Worm (Caenorhabditis elegans) whole organism, midembryonic: ENCODE results near the gene mics-1.

ENCODE experiments used
- T22C8.4 ChIP-seq: fragments of 200-800 bp; sonication (Bioruptor generic); IDR thresholded peaks from 2 replicates; pipeline ENCODE4 v1.3.6; 2022; ENCODE audit warnings: missing genetic modification characterization, missing compliant biosample characterization
- cog-1 ChIP-seq: sonication (generic microtip); optimal IDR thresholded peaks from 2 replicates; lab custom pipeline; 2016; ENCODE audit warnings: missing genetic modification characterization, missing compliant biosample characterization
- flt-1 ChIP-seq: fragments of 200-800 bp; sonication (Bioruptor generic); IDR thresholded peaks from 2 replicates; pipeline ENCODE4 v1.3.6; 2022; ENCODE audit warnings: missing genetic modification characterization, missing compliant biosample characterization
- klf-2 ChIP-seq: fragments of 200-800 bp; sonication (Bioruptor generic); conservative IDR thresholded peaks from 2 replicates; pipeline ENCODE4 v1.3.6; 2022; ENCODE audit warnings: missing genetic modification reagents, missing genetic modification characterization, missing compliant biosample characterization
- med-1 ChIP-seq: sonication (generic microtip); optimal IDR thresholded peaks from 2 replicates; lab custom pipeline; 2017; ENCODE audit warnings: missing genetic modification characterization, mild to moderate bottlenecking, missing compliant biosample characterization, antibody characterized with exemption, missing genetic modification reagents; ENCODE audit not compliant: insufficient read depth
- ref-1 ChIP-seq: fragments of 200-800 bp; sonication (Bioruptor generic); conservative IDR thresholded peaks from 2 replicates; pipeline ENCODE4 v1.3.6; 2022; ENCODE audit warnings: missing genetic modification reagents, missing genetic modification characterization, missing compliant biosample characterization
- tab-1 ChIP-seq: fragments of 200-800 bp; sonication (Bioruptor generic); IDR thresholded peaks from 2 replicates; pipeline ENCODE4 v1.3.6; 2022; ENCODE audit warnings: missing genetic modification characterization, missing compliant biosample characterization
- ztf-23 ChIP-seq: fragments of 200-800 bp; sonication (Bioruptor generic); IDR thresholded peaks from 2 replicates; pipeline ENCODE4 v1.3.6; 2022; ENCODE audit warnings: missing genetic modification reagents, missing genetic modification characterization, missing compliant biosample characterization
- ztf-29 ChIP-seq: fragments of 200-800 bp; sonication (Bioruptor generic); IDR thresholded peaks from 2 replicates; pipeline ENCODE4 v1.3.6; 2022; ENCODE audit warnings: missing genetic modification reagents, missing genetic modification characterization, missing compliant biosample characterization

The mics-1 gene

DNA sequence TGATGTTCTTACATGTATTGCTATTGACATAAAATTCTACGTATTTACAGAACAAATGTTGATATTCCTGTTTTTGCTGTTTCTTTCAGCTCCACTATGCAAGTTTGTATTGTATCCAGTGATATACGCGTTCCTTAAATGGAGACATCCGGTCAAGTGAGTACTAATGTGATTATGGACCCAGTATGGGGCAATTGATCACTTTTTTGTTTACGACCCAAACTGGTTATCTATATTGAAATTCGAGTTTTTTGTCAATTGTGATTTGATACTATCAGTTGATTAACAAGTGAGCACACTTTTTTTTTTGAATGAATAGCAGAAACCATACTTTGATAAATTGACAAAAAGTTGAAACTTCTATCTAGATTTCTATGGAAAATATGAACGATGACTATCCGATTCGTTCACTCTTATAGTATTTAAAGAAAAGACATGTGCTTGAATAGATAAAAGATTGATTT, 3.7 kb upstream of the mics-1 start, which contains the start of gene T21C9.6:
T21C9.6 (plus strand) TSS at position 51 of the 464 bp plus-strand sequence.
- TF ChIP-seq ztf-23 (GFP tag; lab: Robert Waterston, UW) (no peak), flt-1 (no peak)

DNA sequence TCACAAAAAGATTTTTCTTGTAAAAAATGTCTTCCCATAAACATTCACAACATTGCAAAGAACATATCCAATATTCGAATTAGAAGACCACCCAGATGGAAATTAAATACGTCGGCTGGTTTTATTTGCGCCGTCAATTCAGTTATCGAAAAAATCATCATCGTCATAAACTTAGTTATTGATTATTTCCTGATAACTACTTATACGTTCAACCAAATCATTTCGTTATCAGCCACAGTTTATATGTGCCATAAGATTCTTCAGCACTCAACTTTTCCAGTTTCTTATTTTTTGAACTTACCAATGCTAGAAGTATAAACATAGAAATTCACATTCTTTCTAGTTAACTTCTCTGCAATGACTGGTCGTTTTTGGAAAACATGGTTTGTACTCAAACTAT, 2.5 kb upstream of the mics-1 start:
- no peak for TF ChIP-seq tab-1 (GFP tag; lab: Robert Waterston, UW)
- TF ChIP-seq T22C8.4 (GFP tag; lab: Robert Waterston, UW), result no peak
- no peak for TF ChIP-seq ztf-29 (GFP tag; lab: Robert Waterston, UW)
- TF ChIP-seq ref-1 (GFP tag; lab: Robert Waterston, UW), result no peak
- no peak for TF ChIP-seq ztf-23 (GFP tag; lab: Robert Waterston, UW)
- TF ChIP-seq cog-1 (tag; lab: Kevin White, UChicago), result no peak
- TF ChIP-seq klf-2 (GFP tag; lab: Robert Waterston, UW), result no peak
- no peak for TF ChIP-seq med-1 (GFP tag; lab: Kevin White, UChicago)
- no peak for TF ChIP-seq flt-1

DNA sequence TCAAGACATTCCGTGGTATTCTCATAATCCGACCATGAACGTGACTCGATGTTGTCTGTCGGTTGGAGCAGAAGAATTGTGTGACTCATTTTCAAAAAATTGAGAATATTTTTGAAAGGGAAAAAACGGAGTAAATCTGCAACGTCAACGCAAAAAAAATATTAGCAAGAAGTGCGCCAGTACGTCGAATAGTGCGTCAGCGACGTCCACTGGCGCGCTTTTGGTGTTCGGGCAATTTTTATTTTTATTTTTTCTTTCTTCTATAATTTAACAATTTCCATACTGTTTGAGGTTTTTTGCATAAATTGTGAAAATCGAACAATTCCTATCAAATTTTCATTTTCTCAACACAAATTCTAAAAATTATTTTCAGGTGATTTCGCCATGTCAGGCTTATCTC, 812 bp upstream of the mics-1 start, which contains the start of the genes erh-1 and lpd-9:
erh-1 (minus strand) TSS at position 204 of the 400 bp plus-strand sequence.
lpd-9 (plus strand) TSS at position 368 of the 400 bp plus-strand sequence.
- no peak for TF ChIP-seq T22C8.4 (GFP tag; lab: Robert Waterston, UW)
- 0 out of 2 replicates have a peak, but pooled peaks have one; percentile 45 for TF ChIP-seq ztf-23 (GFP tag; lab: Robert Waterston, UW)
- TF ChIP-seq med-1 (GFP tag; lab: Kevin White, UChicago), result peak; percentile 33
- no peak for TF ChIP-seq flt-1
- no peak for TF ChIP-seq ref-1 (GFP tag; lab: Robert Waterston, UW)

DNA sequence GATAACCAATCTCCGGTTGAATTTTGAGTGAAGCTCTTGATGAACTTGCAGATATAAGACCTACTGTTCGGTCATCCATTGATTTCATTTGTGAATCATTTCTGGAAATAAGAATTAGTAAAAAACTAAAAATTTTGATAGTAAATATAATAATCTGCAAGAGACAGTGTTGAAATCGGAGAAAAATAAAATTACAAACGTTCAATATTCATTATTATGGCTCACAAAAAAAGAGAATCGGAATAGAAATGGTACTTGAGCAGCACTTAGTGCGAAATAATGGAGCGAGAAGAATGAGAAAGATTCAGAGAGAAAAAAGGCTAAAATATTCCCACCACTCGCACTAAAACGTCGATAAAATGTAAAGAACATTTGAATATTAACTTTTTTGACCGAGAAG, 1.8 kb downstream of the mics-1 start, which contains the start of gene vps-54:
vps-54 (minus strand) TSS at position 101 of the 400 bp plus-strand sequence.
- TF ChIP-seq T22C8.4 (GFP tag; lab: Robert Waterston, UW) (no peak), ref-1 (GFP tag; lab: Robert Waterston, UW) (no peak), ztf-29 (GFP tag; lab: Robert Waterston, UW) (no peak), med-1 (GFP tag; lab: Kevin White, UChicago) (no peak), klf-2 (GFP tag; lab: Robert Waterston, UW) (no peak)

DNA sequence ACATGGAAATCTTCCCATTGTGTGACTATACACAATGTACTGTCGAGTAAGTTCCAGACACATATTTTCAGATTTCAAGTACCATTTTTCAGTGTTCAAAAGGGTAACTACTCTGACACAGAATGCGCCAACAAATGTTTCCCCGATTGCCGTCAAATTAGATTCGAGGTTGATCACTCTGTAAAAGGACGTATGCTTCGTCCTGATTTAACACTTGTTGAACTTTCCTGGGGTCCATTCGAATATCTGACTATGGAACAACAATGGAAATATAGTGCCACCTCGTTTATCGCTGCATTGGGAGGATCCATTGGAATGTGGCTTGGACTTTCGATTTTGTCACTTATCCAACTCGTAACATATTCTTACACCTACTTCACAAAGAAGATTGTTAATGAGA, 3.9 kb downstream of the mics-1 start:
- TF ChIP-seq ref-1 (GFP tag; lab: Robert Waterston, UW) (no peak), tab-1 (GFP tag; lab: Robert Waterston, UW) (no peak), ztf-29 (GFP tag; lab: Robert Waterston, UW) (no peak), T22C8.4 (GFP tag; lab: Robert Waterston, UW) (no peak)

DNA sequence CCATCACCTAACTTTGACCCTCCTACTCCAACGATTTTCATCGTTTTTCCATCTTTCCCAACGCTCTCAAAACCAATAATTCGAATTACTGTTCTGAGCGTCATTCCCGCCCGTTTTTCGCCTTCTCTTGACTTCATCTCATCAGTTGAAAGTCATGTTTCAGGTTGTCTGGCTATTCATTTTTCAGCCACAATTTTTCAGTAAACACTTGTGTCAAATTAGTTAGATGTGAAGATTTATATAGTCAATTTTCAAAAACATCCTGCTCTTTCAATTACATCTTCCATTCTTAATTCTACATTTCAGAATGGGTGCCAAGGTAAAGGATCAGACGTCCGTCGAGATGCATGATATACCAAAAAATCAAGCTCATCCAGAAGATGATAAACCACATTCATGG, 5.5 kb downstream of the mics-1 start, which contains the start of gene del-6:
del-6 (plus strand) TSS at position 301 of the 400 bp plus-strand sequence.
- no peak for TF ChIP-seq tab-1 (GFP tag; lab: Robert Waterston, UW)

DNA sequence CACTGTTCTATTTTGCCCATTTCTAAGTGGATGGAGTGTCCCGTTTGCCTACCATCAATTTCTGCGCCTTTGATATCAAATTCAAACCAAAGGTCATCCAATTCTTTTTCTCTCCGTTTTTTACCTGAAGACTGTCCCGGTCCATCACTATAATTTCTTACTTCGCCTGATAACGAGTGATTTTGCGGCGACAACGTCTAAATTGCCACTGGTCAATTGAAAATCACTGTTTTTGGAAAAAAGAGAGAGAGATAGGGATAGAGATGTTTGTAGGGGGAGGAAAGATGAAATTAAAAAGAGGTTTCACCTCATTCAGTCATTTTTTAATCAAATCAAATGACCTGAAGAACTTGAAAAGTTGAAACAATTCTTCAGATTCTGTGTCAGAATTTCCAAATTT, 6.6 kb downstream of the mics-1 start:
- TF ChIP-seq ztf-23 (GFP tag; lab: Robert Waterston, UW), result no peak
- no peak for TF ChIP-seq klf-2 (GFP tag; lab: Robert Waterston, UW)
- no peak for TF ChIP-seq flt-1
- no peak for TF ChIP-seq tab-1 (GFP tag; lab: Robert Waterston, UW)
- no peak for TF ChIP-seq cog-1 (tag; lab: Kevin White, UChicago)
- no peak for TF ChIP-seq ref-1 (GFP tag; lab: Robert Waterston, UW)
- TF ChIP-seq T22C8.4 (GFP tag; lab: Robert Waterston, UW), result no peak
- no peak for TF ChIP-seq ztf-29 (GFP tag; lab: Robert Waterston, UW)
- no peak for TF ChIP-seq med-1 (GFP tag; lab: Kevin White, UChicago)

DNA sequence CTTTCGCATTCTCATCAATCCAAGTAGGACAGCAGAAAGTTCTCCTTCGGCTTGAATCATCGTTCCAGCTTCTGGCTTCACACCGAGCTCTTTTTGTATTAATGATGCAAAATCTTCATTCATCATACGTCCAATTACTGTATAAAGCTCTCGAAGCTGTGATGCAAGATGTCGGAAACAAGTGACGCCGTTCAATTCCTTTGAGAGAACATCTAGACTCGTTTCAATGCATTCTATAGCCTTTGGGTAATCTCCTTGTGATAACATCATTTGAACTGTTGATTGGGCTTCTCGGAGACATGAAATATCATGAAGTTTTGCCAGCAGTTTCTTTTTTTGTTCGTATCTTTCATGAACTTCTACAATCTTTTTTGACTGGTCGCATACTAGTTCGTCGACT, 9.6 kb downstream of the mics-1 start:
- TF ChIP-seq ref-1 (GFP tag; lab: Robert Waterston, UW) (no peak), flt-1 (no peak), cog-1 (tag; lab: Kevin White, UChicago) (no peak), tab-1 (GFP tag; lab: Robert Waterston, UW) (no peak), T22C8.4 (GFP tag; lab: Robert Waterston, UW) (no peak), klf-2 (GFP tag; lab: Robert Waterston, UW) (no peak), med-1 (GFP tag; lab: Kevin White, UChicago) (no peak), ztf-29 (GFP tag; lab: Robert Waterston, UW) (no peak), ztf-23 (GFP tag; lab: Robert Waterston, UW) (no peak)

DNA sequence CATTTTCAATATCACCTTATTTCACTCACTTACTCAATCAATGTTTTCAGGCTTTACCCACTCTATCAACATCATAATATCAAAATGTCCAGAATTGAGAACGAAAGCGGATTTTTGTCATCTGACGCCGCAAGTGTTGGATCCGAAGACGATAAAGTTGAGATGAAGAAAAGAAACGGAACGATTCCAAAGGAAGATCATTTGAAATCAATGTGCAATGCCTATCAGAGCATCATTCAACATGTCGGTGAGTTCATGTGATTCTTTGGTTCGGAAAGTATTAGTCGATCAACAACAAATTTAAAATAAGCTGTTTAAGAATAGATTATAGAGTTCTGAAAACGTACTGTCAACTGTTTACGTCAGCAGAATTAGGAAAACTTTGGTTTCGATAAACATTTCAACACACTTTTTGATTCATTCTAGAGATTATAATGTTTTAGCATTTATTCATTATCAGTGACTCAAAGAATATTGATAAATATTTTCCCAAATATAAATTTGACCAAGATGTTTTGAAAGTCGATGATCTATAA, 13.2 kb downstream of the mics-1 start, which contains the start of gene cat-4:
cat-4 (plus strand) TSS at position 51 of the 536 bp plus-strand sequence.
- TF ChIP-seq med-1 (GFP tag; lab: Kevin White, UChicago) (no peak), T22C8.4 (GFP tag; lab: Robert Waterston, UW) (no peak), ref-1 (GFP tag; lab: Robert Waterston, UW) (no peak), ztf-23 (GFP tag; lab: Robert Waterston, UW) (no peak), flt-1 (no peak), ztf-29 (GFP tag; lab: Robert Waterston, UW) (no peak), klf-2 (GFP tag; lab: Robert Waterston, UW) (no peak), tab-1 (GFP tag; lab: Robert Waterston, UW) (no peak), cog-1 (tag; lab: Kevin White, UChicago) (no peak)

DNA sequence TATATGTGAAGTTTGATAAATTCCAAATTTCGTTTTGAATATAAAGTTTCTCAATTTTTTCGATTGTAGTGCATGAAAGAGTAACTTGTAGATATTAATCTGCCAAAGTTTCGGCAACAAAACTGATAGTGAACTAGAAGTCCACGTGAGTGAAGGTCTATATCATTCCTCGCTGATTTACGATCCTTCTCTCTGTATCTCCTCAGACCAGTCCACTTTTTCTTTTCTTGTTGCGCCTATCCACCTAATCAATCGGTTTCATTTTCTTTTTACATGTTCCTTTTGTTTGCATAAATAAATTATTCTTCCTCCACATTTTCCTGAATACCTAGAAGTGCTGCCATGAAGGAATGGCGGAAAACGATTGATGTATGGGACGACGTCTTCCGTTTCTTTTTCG, 14.0 kb downstream of the mics-1 start:
- TF ChIP-seq klf-2 (GFP tag; lab: Robert Waterston, UW) (no peak), flt-1 (no peak), ztf-23 (GFP tag; lab: Robert Waterston, UW) (no peak), ref-1 (GFP tag; lab: Robert Waterston, UW) (no peak), med-1 (GFP tag; lab: Kevin White, UChicago) (no peak), ztf-29 (GFP tag; lab: Robert Waterston, UW) (no peak), tab-1 (GFP tag; lab: Robert Waterston, UW) (no peak), cog-1 (tag; lab: Kevin White, UChicago) (no peak)
